Fruit fly (Drosophila melanogaster): ENCODE results near the gene CG44037.

DNA sequence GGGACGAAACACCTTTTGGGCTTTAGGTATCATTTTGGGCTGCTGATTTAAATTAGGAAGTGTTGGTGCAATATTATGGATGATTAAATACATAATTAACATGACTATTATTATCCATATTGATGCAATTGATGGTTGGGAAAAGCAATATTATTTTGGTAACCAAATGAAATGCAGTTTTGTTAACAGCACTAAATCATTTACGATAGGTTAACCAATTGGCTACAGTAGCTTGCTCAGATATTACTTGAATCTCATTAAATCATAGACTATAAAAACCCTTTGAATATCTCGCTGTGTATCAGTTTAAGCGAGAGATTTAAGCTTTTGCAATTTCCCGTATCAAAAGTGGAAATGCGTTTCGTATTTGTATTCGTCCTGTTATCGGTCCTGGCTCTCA is 14.3 kb downstream of the CG44037 start, which contains the start of gene Sfp87B:
- TF ChIP-seq pan (optimal IDR thresholded peaks at IDR 0.05), result no peak
- TF ChIP-seq foxo (GFP tag; optimal IDR thresholded peaks at IDR 0.05), result no peak
